Worm (Caenorhabditis elegans) whole organism, L3 larva: ENCODE results near the gene unc-53.

Experiments
- ama-1 ChIP-seq: fragments of 150-350 bp; optimal IDR thresholded peaks from 2 replicates; lab custom pipeline; 2018
- ceh-82 ChIP-seq: fragments of 150-350 bp; optimal IDR thresholded peaks from 2 replicates; lab custom pipeline; 2014; ENCODE audit warnings: missing biosample characterization, missing genetic modification characterization
- egl-27 ChIP-seq: sonication (generic microtip); optimal IDR thresholded peaks from 4 replicates; lab custom pipeline; 2017; ENCODE audit warnings: missing biosample characterization, missing genetic modification reagents, missing genetic modification characterization
- elt-2 ChIP-seq: sonication (generic microtip); optimal IDR thresholded peaks from 2 replicates; lab custom pipeline; 2016; ENCODE audit warnings: missing genetic modification reagents, mild to moderate bottlenecking, missing genetic modification characterization, missing compliant biosample characterization
- elt-3 ChIP-seq, 3 experiments: fragments of 150-350 bp in 1 of 3; sonication (generic microtip) in 2 of 3; optimal IDR thresholded peaks; 2 replicates in 2 of 3; 4 replicates in 1 of 3; lab custom pipeline; 2014 to 2017; ENCODE audit warnings: missing biosample characterization in 3 of 3, missing genetic modification characterization in 3 of 3
- lin-15B ChIP-seq: fragments of 150-350 bp; optimal IDR thresholded peaks from 2 replicates; lab custom pipeline; 2014; ENCODE audit warnings: missing biosample characterization, missing genetic modification characterization
- lin-39 ChIP-seq: fragments of 150-350 bp; optimal IDR thresholded peaks from 2 replicates; lab custom pipeline; 2018; ENCODE audit warnings: missing biosample characterization, missing genetic modification reagents, missing genetic modification characterization
- nfya-1 ChIP-seq: sonication (generic microtip); optimal IDR thresholded peaks from 2 replicates; lab custom pipeline; 2017; ENCODE audit warnings: missing genetic modification characterization, mild to moderate bottlenecking, missing compliant biosample characterization, antibody characterized with exemption, moderate library complexity; ENCODE audit not compliant: insufficient read depth
- nhr-11 ChIP-seq: fragments of 150-350 bp; optimal IDR thresholded peaks from 2 replicates; lab custom pipeline; 2014; ENCODE audit warnings: missing biosample characterization, missing genetic modification characterization
- nhr-12 ChIP-seq: fragments of 150-350 bp; optimal IDR thresholded peaks from 2 replicates; lab custom pipeline; 2014; ENCODE audit warnings: missing biosample characterization, missing genetic modification characterization
- nhr-77 ChIP-seq: fragments of 150-350 bp; optimal IDR thresholded peaks from 2 replicates; lab custom pipeline; 2014; ENCODE audit warnings: missing biosample characterization, missing genetic modification characterization
- snpc-4 ChIP-seq: fragments of 150-350 bp; optimal IDR thresholded peaks from 2 replicates; lab custom pipeline; 2014; ENCODE audit warnings: missing biosample characterization, missing genetic modification characterization
- unc-62 ChIP-seq: fragments of 150-350 bp; sonication (generic microtip); optimal IDR thresholded peaks from 4 replicates; lab custom pipeline; 2014; ENCODE audit warnings: missing biosample characterization, missing genetic modification reagents, missing genetic modification characterization

DNA sequence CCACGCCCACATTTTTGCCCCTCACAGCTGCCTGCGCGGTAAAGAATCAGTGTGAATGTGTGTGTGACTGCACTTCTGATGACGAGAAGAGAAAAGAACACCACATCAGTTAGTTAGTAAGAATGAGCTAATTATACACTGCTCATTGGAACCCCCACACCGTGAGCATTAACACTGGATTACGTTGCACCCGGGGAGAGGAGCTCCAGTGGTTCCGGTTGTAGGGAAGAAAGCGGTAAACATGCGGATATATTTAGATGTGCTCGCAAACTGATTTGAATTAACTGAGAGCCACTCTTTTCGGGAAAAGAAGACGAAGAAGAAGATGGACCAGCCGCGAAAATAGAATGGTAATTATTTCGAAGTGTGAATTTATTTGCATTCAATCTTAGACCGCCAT lies 2.5 kb downstream of the unc-53 start:
- TF ChIP-seq egl-27 (tag; lab: Kevin White, UChicago) (no peak), ceh-82 (tag; lab: Kevin White, UChicago) (no peak), nfya-1 (tag; lab: Kevin White, UChicago) (no peak), snpc-4 (tag; lab: Kevin White, UChicago) (no peak), nhr-12 (tag; lab: Kevin White, UChicago) (no peak), nhr-11 (tag; lab: Kevin White, UChicago) (no peak), elt-2 (tag; lab: Kevin White, UChicago) (no peak), lin-39 (tag; lab: Kevin White, UChicago) (no peak), nhr-77 (tag; lab: Kevin White, UChicago) (no peak), ama-1 (lab: Kevin White, UChicago) (no peak), elt-3 (tag; optimal IDR thresholded peaks at IDR 0.05; lab: Kevin White, UChicago) (no peak), unc-62 (GFP tag; lab: Kevin White, UChicago) (no peak), lin-15B (tag; lab: Kevin White, UChicago) (no peak)
